Fruit fly (Drosophila melanogaster) whole organism: ENCODE data around the gene Dpp10.

ENCODE experiments used
- CG8478 ChIP-seq: fragments of >200 bp; optimal IDR thresholded peaks from 2 replicates; lab custom pipeline; 2018; ENCODE audit warnings: inconsistent platforms
- psq ChIP-seq: fragments of >200 bp; optimal IDR thresholded peaks from 2 replicates; lab custom pipeline; 2017

DNA sequence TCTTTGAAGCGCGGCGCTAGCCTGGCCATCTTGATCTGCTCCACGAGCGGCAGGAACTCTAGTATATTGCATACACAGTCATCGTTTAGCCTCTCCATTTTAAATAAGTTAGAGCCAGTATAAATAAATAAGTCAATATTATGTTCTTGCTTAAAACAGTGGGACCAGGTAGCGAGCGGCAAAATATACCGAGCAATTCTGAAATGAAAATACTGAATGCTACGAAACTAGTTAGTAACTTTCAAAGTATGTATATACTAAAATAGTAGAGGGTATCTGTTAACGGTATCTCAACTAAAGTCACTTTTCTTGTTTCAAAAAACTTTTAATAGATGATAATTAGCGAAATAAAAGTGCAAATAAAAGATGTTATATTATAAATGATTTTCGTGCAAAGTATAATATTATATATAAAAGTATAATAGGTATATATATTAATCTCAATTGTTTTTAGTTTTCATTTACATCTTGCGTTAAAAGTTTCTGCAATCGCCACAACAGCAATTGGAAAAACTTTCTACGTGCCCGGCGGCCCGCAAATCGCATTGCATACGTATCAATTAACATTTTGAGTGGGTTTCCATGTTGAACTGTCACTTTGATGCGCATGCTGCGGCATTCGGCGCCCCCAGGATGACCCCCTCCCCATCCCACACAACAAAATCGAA, 34.7 kb downstream of the Dpp10 start, which contains the start of gene CG13766:
- no peak for TF ChIP-seq psq (lab: Kevin White, UChicago)
- TF ChIP-seq CG8478 (lab: Kevin White, UChicago), result no peak
